Worm (Caenorhabditis elegans): ENCODE data around the gene T19C3.4.

The T19C3.4 gene

DNA sequence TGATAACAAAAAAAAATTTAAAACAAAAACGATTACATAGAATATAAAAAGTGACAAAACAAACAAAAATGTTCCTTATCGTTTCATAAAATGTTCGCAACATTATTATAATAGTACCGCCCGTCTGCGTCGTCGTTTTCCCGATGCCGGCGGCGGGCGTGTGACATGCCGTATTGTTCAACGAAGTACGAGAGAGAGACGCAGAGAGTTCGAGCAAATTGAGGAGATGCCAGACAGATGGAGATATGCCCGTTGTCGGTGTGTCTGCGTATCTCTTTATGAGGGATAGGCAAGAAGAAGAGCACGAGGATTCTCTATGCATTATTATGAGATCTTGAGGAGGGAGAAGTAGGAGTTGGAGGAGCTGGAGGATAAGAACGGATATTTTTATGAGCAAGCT, 3.7 kb upstream of the T19C3.4 start:
- TF ChIP-seq nhr-47 (tag; optimal IDR thresholded peaks at IDR 0.05) (peak; percentile 83), nhr-19 (GFP tag; conservative IDR thresholded peaks at IDR 0.05) (peak; percentile 83), nhr-77 (tag; optimal IDR thresholded peaks at IDR 0.05) (peak; percentile 86), C04F5.9 (tag; optimal IDR thresholded peaks at IDR 0.05) (no peak), alr-1 (tag; optimal IDR thresholded peaks at IDR 0.05; ENCODE audit: borderline replicate concordance) (no peak), mdl-1 (tag; optimal IDR thresholded peaks at IDR 0.05) (peak in 1 of 2 experiments; percentile 95), ceh-90 (tag; optimal IDR thresholded peaks at IDR 0.05) (no peak), isw-1 (GFP tag; IDR thresholded peaks at IDR 0.05) (peak; percentile 64), hlh-4 (tag; optimal IDR thresholded peaks at IDR 0.05) (no peak), fkh-10 (GFP tag; optimal IDR thresholded peaks at IDR 0.05) (peak; percentile 66), ceh-63 (GFP tag; optimal IDR thresholded peaks at IDR 0.05) (no peak), grh-1 (GFP tag; IDR thresholded peaks at IDR 0.05) (0 out of 2 replicates have a peak, but pooled peaks have one; percentile 16), unc-86 (tag; optimal IDR thresholded peaks at IDR 0.05) (peak; percentile 75), nhr-20 (tag; optimal IDR thresholded peaks at IDR 0.05) (peak; percentile 91), Y116A8C.19 (tag; optimal IDR thresholded peaks at IDR 0.05; ENCODE audit: borderline replicate concordance) (no peak), nhr-28 (tag; optimal IDR thresholded peaks at IDR 0.05) (no peak), xbp-1 (tag; optimal IDR thresholded peaks at IDR 0.05) (peak; percentile 72), C34B4.2 (tag; optimal IDR thresholded peaks at IDR 0.05) (peak; percentile 74), elt-2 (tag; optimal IDR thresholded peaks at IDR 0.05) (peak; percentile 81), ztf-11 (tag; optimal IDR thresholded peaks at IDR 0.05) (peak in 1 of 2 experiments; percentile 15), ceh-8 (GFP tag; optimal IDR thresholded peaks at IDR 0.05) (peak; percentile 78), unc-130 (tag; optimal IDR thresholded peaks at IDR 0.05) (peak; percentile 83), hpl-2 (GFP tag; optimal IDR thresholded peaks at IDR 0.05) (peak; percentile 5), unc-98 (GFP tag; IDR thresholded peaks at IDR 0.05) (no peak), sup-37 (GFP tag; optimal IDR thresholded peaks at IDR 0.05) (peak; percentile 28), ceh-88 (GFP tag; IDR thresholded peaks at IDR 0.05) (no peak; the same call in 1 of the 2 replicates), aha-1 (tag; optimal IDR thresholded peaks at IDR 0.05) (no peak), jun-1 (tag; optimal IDR thresholded peaks at IDR 0.05) (peak; percentile 70), rnt-1 (tag; optimal IDR thresholded peaks at IDR 0.05) (peak; percentile 85), nhr-71 (tag; optimal IDR thresholded peaks at IDR 0.05) (peak; percentile 95), ces-1 (GFP tag; optimal IDR thresholded peaks at IDR 0.05) (no peak), zag-1 (tag; optimal IDR thresholded peaks at IDR 0.05) (no peak), swsn-7 (tag; optimal IDR thresholded peaks at IDR 0.05) (peak; percentile 89), lin-14 (GFP tag; optimal IDR thresholded peaks at IDR 0.05) (peak; percentile 100), skn-1 (tag; optimal IDR thresholded peaks at IDR 0.05) (peak; percentile 86), nhr-12 (tag; optimal IDR thresholded peaks at IDR 0.05) (no peak), pax-3 (tag; optimal IDR thresholded peaks at IDR 0.05) (peak; percentile 45), nhr-11 (tag; optimal IDR thresholded peaks at IDR 0.05) (no peak), tlp-1 (tag; optimal IDR thresholded peaks at IDR 0.05) (no peak), efl-3 (GFP tag; optimal IDR thresholded peaks at IDR 0.05) (no peak), fkh-8 (tag; optimal IDR thresholded peaks at IDR 0.05) (peak; percentile 90), pag-3 (tag; optimal IDR thresholded peaks at IDR 0.05; ENCODE audit: borderline replicate concordance, insufficient read depth) (peak; percentile 86), egl-27 (tag; optimal IDR thresholded peaks at IDR 0.05) (peak in 1 of 2 experiments; percentile 63), sox-4 (tag; optimal IDR thresholded peaks at IDR 0.05) (peak; percentile 21), nhr-84 (tag; optimal IDR thresholded peaks at IDR 0.05) (no peak), unc-62 (GFP tag; optimal IDR thresholded peaks at IDR 0.05) (no peak), unc-30 (tag; optimal IDR thresholded peaks at IDR 0.05) (no peak), hlh-17 (GFP tag; optimal IDR thresholded peaks at IDR 0.05; ENCODE audit: borderline replicate concordance) (no peak), fkh-4 (tag; optimal IDR thresholded peaks at IDR 0.05; ENCODE audit: borderline replicate concordance) (no peak), blmp-1 (tag; optimal IDR thresholded peaks at IDR 0.05) (peak; percentile 84), elt-3 (tag; optimal IDR thresholded peaks at IDR 0.05) (peak in 3 of 6 experiments; percentile 74 to 83 (median 78)), mep-1 (tag; optimal IDR thresholded peaks at IDR 0.05) (peak; percentile 95)
